Fruit fly (Drosophila melanogaster) whole organism, embryonic: ENCODE results near the gene CG6951.
A peak's percentile ranks its signal among the peaks of the same experiment; 100 is the strongest.

ENCODE experiments used
- CG10147 ChIP-seq: fragments of 200-800 bp; sonication (Bioruptor generic); optimal IDR thresholded peaks from 2 replicates; lab custom pipeline; 2019; ENCODE audit warnings: missing biosample characterization, mild to moderate bottlenecking, missing genetic modification characterization, moderate library complexity
- CG10462 ChIP-seq: fragments of 200-800 bp; sonication (Bioruptor generic); optimal IDR thresholded peaks from 2 replicates; lab custom pipeline; 2016; ENCODE audit warnings: missing biosample characterization, missing genetic modification characterization
- CG11696 ChIP-seq: fragments of 200-800 bp; sonication (Bioruptor generic); IDR thresholded peaks from 2 replicates; pipeline ENCODE4 v1.3.6; 2022; ENCODE audit warnings: missing biosample characterization, missing genetic modification characterization
- CG13296 ChIP-seq: fragments of 200-800 bp; sonication (Bioruptor generic); optimal IDR thresholded peaks from 3 replicates; lab custom pipeline; 2018; ENCODE audit warnings: missing biosample characterization, mild to moderate bottlenecking, missing genetic modification characterization
- CG13424 ChIP-seq: fragments of 200-800 bp; sonication (Bioruptor generic); optimal IDR thresholded peaks from 2 replicates; lab custom pipeline; 2019; ENCODE audit warnings: missing biosample characterization, mild to moderate bottlenecking, missing genetic modification characterization, moderate library complexity
- CG1603 ChIP-seq: fragments of 200-800 bp; sonication (Bioruptor generic); optimal IDR thresholded peaks from 2 replicates; lab custom pipeline; 2019; ENCODE audit warnings: missing biosample characterization, mild to moderate bottlenecking, missing genetic modification characterization, moderate library complexity
- CG16863 ChIP-seq: fragments of 200-800 bp; sonication (Bioruptor generic); optimal IDR thresholded peaks from 3 replicates; lab custom pipeline; 2016; ENCODE audit warnings: missing biosample characterization, missing genetic modification characterization
- CG17361 ChIP-seq: fragments of 200-800 bp; sonication (Bioruptor generic); IDR thresholded peaks from 3 replicates; pipeline ENCODE4 v1.3.6; 2022; ENCODE audit warnings: missing biosample characterization, missing genetic modification characterization
- CG18262 ChIP-seq: fragments of 200-800 bp; optimal IDR thresholded peaks from 3 replicates; lab custom pipeline; 2019; ENCODE audit warnings: missing biosample characterization, mild to moderate bottlenecking, missing genetic modification characterization, moderate library complexity
- CG2129 ChIP-seq: fragments of 200-800 bp; sonication (Bioruptor generic); IDR thresholded peaks from 2 replicates; pipeline ENCODE4 v1.3.6; 2022; ENCODE audit warnings: missing biosample characterization, missing genetic modification characterization; ENCODE audit not compliant: partially characterized antibody
- CG31365 ChIP-seq: fragments of 200-800 bp; sonication (Bioruptor generic); optimal IDR thresholded peaks from 2 replicates; lab custom pipeline; 2018; ENCODE audit warnings: missing biosample characterization, mild to moderate bottlenecking, missing genetic modification characterization
- CG32772 ChIP-seq: fragments of 200-800 bp; sonication (Bioruptor generic); IDR thresholded peaks from 2 replicates; pipeline ENCODE4 v1.3.6; 2022; ENCODE audit warnings: missing biosample characterization, missing genetic modification characterization
- CG42726 ChIP-seq: fragments of 200-800 bp; sonication (Bioruptor generic); IDR thresholded peaks from 2 replicates; pipeline ENCODE4 v1.3.6; 2022; ENCODE audit warnings: missing biosample characterization, missing genetic modification characterization; ENCODE audit not compliant: partially characterized antibody
- CG6813 ChIP-seq: fragments of 200-800 bp; sonication (Bioruptor generic); optimal IDR thresholded peaks from 2 replicates; lab custom pipeline; 2017; ENCODE audit warnings: missing biosample characterization, missing genetic modification characterization, mild to moderate bottlenecking, moderate library complexity, missing genetic modification reagents
- CG7357 ChIP-seq: fragments of 200-800 bp; sonication (Bioruptor generic); IDR thresholded peaks from 3 replicates; pipeline ENCODE4 v1.3.6; 2022; ENCODE audit warnings: missing biosample characterization, missing genetic modification characterization
- CG8290 ChIP-seq, 3 experiments: fragments of 200-800 bp; sonication (Bioruptor generic); optimal IDR thresholded peaks; 2 replicates each; lab custom pipeline; 2016 to 2019; ENCODE audit warnings: missing biosample characterization in 3 of 3, missing genetic modification characterization in 3 of 3, mild to moderate bottlenecking in 2 of 3, moderate library complexity in 1 of 3
- CG8944 ChIP-seq: fragments of 200-800 bp; sonication (Bioruptor generic); optimal IDR thresholded peaks from 3 replicates; lab custom pipeline; 2016; ENCODE audit warnings: missing biosample characterization, missing genetic modification characterization
- CG9727 ChIP-seq: fragments of 200-800 bp; sonication (Bioruptor generic); optimal IDR thresholded peaks from 3 replicates; lab custom pipeline; 2017; ENCODE audit warnings: missing biosample characterization, mild to moderate bottlenecking, missing genetic modification characterization
- D ChIP-seq, 2 experiments: fragments of 200-800 bp in 1 of 2; fragments of >200 bp in 1 of 2; sonication (Bioruptor generic) in 1 of 2; optimal IDR thresholded peaks; 2 replicates in 1 of 2; 3 replicates in 1 of 2; lab custom pipeline; 2017; ENCODE audit warnings: mild to moderate bottlenecking in 1 of 2, missing biosample characterization in 1 of 2, missing genetic modification characterization in 1 of 2, missing genetic modification reagents in 1 of 2
- E2f1 ChIP-seq: fragments of 200-800 bp; sonication (Bioruptor generic); IDR thresholded peaks from 2 replicates; pipeline ENCODE4 v1.3.6; 2022; ENCODE audit warnings: missing biosample characterization, missing genetic modification characterization
- H2.0 ChIP-seq: fragments of 200-800 bp; sonication (Bioruptor generic); IDR thresholded peaks from 2 replicates; pipeline ENCODE4 v1.3.6; 2022; ENCODE audit warnings: missing biosample characterization, missing genetic modification characterization
- MESR4 ChIP-seq: fragments of 200-800 bp; sonication (Bioruptor generic); optimal IDR thresholded peaks from 2 replicates; lab custom pipeline; 2018; ENCODE audit warnings: missing biosample characterization, mild to moderate bottlenecking, missing genetic modification characterization, moderate library complexity
- Optix ChIP-seq: fragments of 200-800 bp; sonication (Bioruptor generic); IDR thresholded peaks from 3 replicates; pipeline ENCODE4 v1.3.6; 2022; ENCODE audit warnings: missing biosample characterization, missing genetic modification characterization
- Stat92E ChIP-seq, 3 experiments: fragments of >200 bp in 2 of 3; fragments of 200-800 bp in 1 of 3; sonication (Bioruptor generic) in 1 of 3; optimal IDR thresholded peaks; 2 replicates each; lab custom pipeline; 2017 to 2019; ENCODE audit warnings: missing biosample characterization in 3 of 3, missing genetic modification characterization in 3 of 3, mild to moderate bottlenecking in 1 of 3, moderate library complexity in 1 of 3
- al ChIP-seq: fragments of 200-800 bp; sonication (Bioruptor generic); IDR thresholded peaks from 2 replicates; pipeline ENCODE4 v1.3.6; 2022; ENCODE audit warnings: missing biosample characterization, missing genetic modification characterization
- bab2 ChIP-seq: fragments of 200-800 bp; sonication (Bioruptor generic); optimal IDR thresholded peaks from 2 replicates; lab custom pipeline; 2016; ENCODE audit warnings: missing biosample characterization, missing genetic modification characterization
- btn ChIP-seq: fragments of 200-800 bp; sonication (Bioruptor generic); optimal IDR thresholded peaks from 2 replicates; lab custom pipeline; 2016; ENCODE audit warnings: missing biosample characterization, missing genetic modification characterization
- chm ChIP-seq: fragments of 200-800 bp; sonication (Bioruptor generic); IDR thresholded peaks from 2 replicates; pipeline ENCODE4 v1.3.6; 2022; ENCODE audit warnings: missing biosample characterization, missing genetic modification characterization
- chn ChIP-seq: fragments of 200-800 bp; sonication (Bioruptor generic); optimal IDR thresholded peaks from 2 replicates; lab custom pipeline; 2016; ENCODE audit warnings: missing biosample characterization, missing genetic modification characterization
- corto ChIP-seq: fragments of 200-800 bp; sonication (Bioruptor generic); optimal IDR thresholded peaks from 2 replicates; lab custom pipeline; 2016; ENCODE audit warnings: missing biosample characterization, mild to moderate bottlenecking, missing genetic modification characterization, moderate library complexity
- da ChIP-seq: fragments of 200-800 bp; sonication (Bioruptor generic); optimal IDR thresholded peaks from 2 replicates; lab custom pipeline; 2016; ENCODE audit warnings: missing biosample characterization, missing genetic modification characterization
- dan ChIP-seq: fragments of 200-800 bp; sonication (Bioruptor generic); IDR thresholded peaks from 2 replicates; pipeline ENCODE4 v1.3.6; 2022; ENCODE audit warnings: missing biosample characterization, missing genetic modification characterization
- danr ChIP-seq: fragments of 200-800 bp; sonication (Bioruptor generic); IDR thresholded peaks from 2 replicates; pipeline ENCODE4 v1.3.6; 2022; ENCODE audit warnings: missing biosample characterization, missing genetic modification characterization
- dmrt11E ChIP-seq: fragments of 200-800 bp; sonication (Bioruptor generic); optimal IDR thresholded peaks from 3 replicates; lab custom pipeline; 2018; ENCODE audit warnings: missing biosample characterization, mild to moderate bottlenecking, missing genetic modification characterization, moderate library complexity
- dmrt99B ChIP-seq: fragments of 200-800 bp; sonication (Bioruptor generic); optimal IDR thresholded peaks from 2 replicates; lab custom pipeline; 2018; ENCODE audit warnings: missing biosample characterization, mild to moderate bottlenecking, missing genetic modification characterization, moderate library complexity
- dpn ChIP-seq, 2 experiments: fragments of 200-800 bp; sonication (Bioruptor generic); optimal IDR thresholded peaks; 3 replicates each; lab custom pipeline; 2016; ENCODE audit warnings: missing biosample characterization in 2 of 2, missing genetic modification characterization in 2 of 2
- dysf ChIP-seq: fragments of 200-800 bp; sonication (Bioruptor generic); IDR thresholded peaks from 3 replicates; pipeline ENCODE4 v1.3.6; 2022; ENCODE audit warnings: missing biosample characterization, missing genetic modification characterization
- ems ChIP-seq: fragments of 200-800 bp; sonication (Bioruptor generic); optimal IDR thresholded peaks from 3 replicates; lab custom pipeline; 2016; ENCODE audit warnings: missing biosample characterization, missing genetic modification characterization
- eve ChIP-seq, 2 experiments: fragments of >200 bp; optimal IDR thresholded peaks; 2 replicates each; lab custom pipeline; 2017; ENCODE audit warnings: missing biosample characterization in 2 of 2, missing genetic modification characterization in 2 of 2
- gem ChIP-seq: fragments of 200-800 bp; sonication (Bioruptor generic); optimal IDR thresholded peaks from 2 replicates; lab custom pipeline; 2019; ENCODE audit warnings: missing biosample characterization, mild to moderate bottlenecking, missing genetic modification characterization, moderate library complexity
- klu ChIP-seq: fragments of 200-800 bp; sonication (Bioruptor generic); IDR thresholded peaks from 2 replicates; pipeline ENCODE4 v1.3.6; 2022; ENCODE audit warnings: missing biosample characterization, missing genetic modification characterization
- nau ChIP-seq: fragments of 200-800 bp; sonication (Bioruptor generic); optimal IDR thresholded peaks from 3 replicates; lab custom pipeline; 2017; ENCODE audit warnings: missing biosample characterization, mild to moderate bottlenecking, missing genetic modification characterization, missing genetic modification reagents
- pfk ChIP-seq: fragments of 200-800 bp; sonication (Bioruptor generic); optimal IDR thresholded peaks from 2 replicates; lab custom pipeline; 2018; ENCODE audit warnings: missing biosample characterization, mild to moderate bottlenecking, missing genetic modification characterization, moderate library complexity
- sima ChIP-seq: fragments of 200-800 bp; sonication (Bioruptor generic); optimal IDR thresholded peaks from 2 replicates; lab custom pipeline; 2016; ENCODE audit warnings: missing biosample characterization, missing genetic modification characterization
- tin ChIP-seq: fragments of 200-800 bp; sonication (Bioruptor generic); optimal IDR thresholded peaks from 3 replicates; lab custom pipeline; 2016; ENCODE audit warnings: missing biosample characterization, missing genetic modification characterization
- vnd ChIP-seq: fragments of 200-800 bp; sonication (Bioruptor generic); IDR thresholded peaks from 3 replicates; pipeline ENCODE4 v1.3.6; 2022; ENCODE audit warnings: missing biosample characterization, missing genetic modification characterization; ENCODE audit not compliant: partially characterized antibody
- wor ChIP-seq: fragments of 200-800 bp; sonication (Bioruptor generic); IDR thresholded peaks from 2 replicates; pipeline ENCODE4 v1.3.6; 2022; ENCODE audit warnings: missing biosample characterization, missing genetic modification characterization
- z ChIP-seq: fragments of 200-800 bp; sonication (Bioruptor generic); IDR thresholded peaks from 3 replicates; pipeline ENCODE4 v1.3.6; 2022; ENCODE audit warnings: missing biosample characterization, missing genetic modification characterization

The CG6951 gene

DNA sequence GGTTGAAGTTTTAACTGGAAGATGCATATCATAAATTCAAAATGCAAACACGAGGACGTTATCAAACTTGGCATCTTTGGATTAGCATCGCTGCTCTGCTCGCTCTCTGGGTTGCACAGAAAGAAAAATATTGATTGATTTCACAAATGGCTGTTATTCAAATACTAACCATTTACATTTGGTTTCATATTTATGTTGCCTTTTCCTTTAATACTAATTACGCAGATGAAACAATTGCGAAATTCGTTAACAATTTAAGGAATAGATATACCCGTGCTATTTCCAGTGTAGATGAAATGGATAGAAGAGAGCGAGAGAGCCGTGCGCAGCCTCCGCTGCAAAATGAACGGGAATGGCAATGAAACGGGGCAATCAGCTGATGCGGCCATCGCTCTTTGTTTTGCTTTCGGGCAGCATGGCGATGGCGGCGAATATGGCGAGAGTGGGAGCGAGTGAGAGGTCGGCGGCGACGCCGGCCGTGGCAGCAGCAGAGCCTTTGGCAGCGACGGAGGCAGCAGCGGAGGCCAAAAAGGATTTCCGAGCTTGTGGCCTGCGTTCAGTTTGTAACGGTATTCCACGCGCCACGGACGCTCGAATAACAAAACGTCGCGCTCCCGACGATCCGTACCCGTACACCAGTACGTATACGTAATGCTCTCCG lies 6.6 kb downstream of the CG6951 start, which contains the start of gene rdgC (continued):
- 0 out of 2 replicates have a peak, but pooled peaks have one; percentile 13 for TF ChIP-seq CG42726 (GFP tag; lab: Robert Waterston, UW)
- TF ChIP-seq tin (GFP tag; lab: Kevin White, UChicago) = peak; percentile 94
- peak; percentile 86 for TF ChIP-seq CG11696 (GFP tag; lab: Robert Waterston, UW)
- peak; percentile 93 for TF ChIP-seq CG13296 (GFP tag; lab: Kevin White, UChicago)
- peak; percentile 89 for TF ChIP-seq CG31365 (tag; lab: Kevin White, UChicago)
- TF ChIP-seq bab2 = peak; percentile 94
- peak; percentile 92 for TF ChIP-seq CG16863 (GFP tag; lab: Kevin White, UChicago)
- no peak for TF ChIP-seq D (optimal IDR thresholded peaks at IDR 0.05; lab: Kevin White, UChicago)
- TF ChIP-seq D (GFP tag; optimal IDR thresholded peaks at IDR 0.05; lab: Kevin White, UChicago) = peak; percentile 92
- peak; percentile 93 for TF ChIP-seq al (GFP tag; lab: Robert Waterston, UW)
- peak; percentile 89 for TF ChIP-seq wor (GFP tag; lab: Robert Waterston, UW)
- TF ChIP-seq CG1603 = peak; percentile 98
- TF ChIP-seq corto = peak; percentile 19
- peak; percentile 95 for TF ChIP-seq btn (GFP tag; lab: Kevin White, UChicago)
- no peak for TF ChIP-seq vnd (GFP tag; lab: Robert Waterston, UW)
- peak; percentile 87 for TF ChIP-seq CG7357 (GFP tag; lab: Robert Waterston, UW)
- peak; percentile 76 for TF ChIP-seq z (GFP tag; lab: Robert Waterston, UW)
- peak; percentile 36 for TF ChIP-seq dmrt11E (tag; lab: Kevin White, UChicago)
- TF ChIP-seq danr (GFP tag; lab: Robert Waterston, UW) = peak; percentile 88
- TF ChIP-seq CG10462 = peak; percentile 88
- peak; percentile 63 for TF ChIP-seq MESR4 (GFP tag; lab: Kevin White, UChicago)
- no peak for TF ChIP-seq pfk (GFP tag; lab: Kevin White, UChicago)
- peak; percentile 74 for TF ChIP-seq CG8290 (GFP tag; optimal IDR thresholded peaks at IDR 0.05; lab: Kevin White, UChicago)
- peak in 1 of 2 experiments; percentile 99 for TF ChIP-seq CG8290 (tag; optimal IDR thresholded peaks at IDR 0.05; lab: Kevin White, UChicago)
- TF ChIP-seq sima (GFP tag; lab: Kevin White, UChicago) = peak; percentile 72
- peak; percentile 98 for TF ChIP-seq dysf (GFP tag; lab: Robert Waterston, UW)
- no peak for TF ChIP-seq eve (GFP tag; optimal IDR thresholded peaks at IDR 0.05; lab: Kevin White, UChicago)
- TF ChIP-seq chn (GFP tag; lab: Kevin White, UChicago) = peak; percentile 91
- TF ChIP-seq E2f1 = peak; percentile 97
- TF ChIP-seq nau (GFP tag; lab: Kevin White, UChicago) = peak; percentile 95
- TF ChIP-seq chm (GFP tag; lab: Robert Waterston, UW) = peak; percentile 93
- no peak; the same call in 1 of the 2 replicates for TF ChIP-seq dan
- peak; percentile 76 for TF ChIP-seq da (GFP tag; lab: Kevin White, UChicago)
- TF ChIP-seq H2.0 (GFP tag; lab: Robert Waterston, UW) = peak; percentile 94
- TF ChIP-seq CG9727 (GFP tag; lab: Kevin White, UChicago) = peak; percentile 93
- TF ChIP-seq CG2129 (GFP tag; lab: Robert Waterston, UW) = no peak
- peak; percentile 89 for TF ChIP-seq klu (GFP tag; lab: Robert Waterston, UW)
- TF ChIP-seq CG6813 = peak; percentile 94
- peak; percentile 92 for TF ChIP-seq CG18262 (tag; lab: Kevin White, UChicago)
- TF ChIP-seq dmrt99B (tag; lab: Kevin White, UChicago) = peak; percentile 98
- peak; percentile 96 for TF ChIP-seq CG17361 (GFP tag; lab: Robert Waterston, UW)
- TF ChIP-seq Stat92E (GFP tag; optimal IDR thresholded peaks at IDR 0.05; lab: Kevin White, UChicago) = no peak
- TF ChIP-seq CG8944 (GFP tag; lab: Kevin White, UChicago) = peak; percentile 92
- TF ChIP-seq gem (tag; lab: Kevin White, UChicago) = peak; percentile 97
- TF ChIP-seq ems (GFP tag; lab: Kevin White, UChicago) = peak; percentile 94
- TF ChIP-seq CG32772 (GFP tag; lab: Robert Waterston, UW) = peak; percentile 95
- TF ChIP-seq Optix = peak; percentile 88
- TF ChIP-seq CG13424 = peak; percentile 95
- peak; percentile 96 for TF ChIP-seq dpn (GFP tag; optimal IDR thresholded peaks at IDR 0.05; lab: Kevin White, UChicago)
- peak; percentile 96 for TF ChIP-seq CG10147 (GFP tag; lab: Kevin White, UChicago)
